Fruit fly (Drosophila melanogaster): ENCODE measurements around the gene bbx.

- TF ChIP-seq CG8478 (optimal IDR thresholded peaks at IDR 0.05) (no peak), CTCF (optimal IDR thresholded peaks at IDR 0.05) (no peak)
Observed at dm6 chrX:21338153-21338552, 24.7 kb upstream of the bbx start.
